Worm (Caenorhabditis elegans) whole organism, late embryonic: ENCODE measurements around the gene F48E3.6.
A peak's percentile ranks its signal among the peaks of the same experiment; 100 is the strongest.

Experiments used
- C08G9.2 ChIP-seq: sonication (generic microtip); optimal IDR thresholded peaks from 2 replicates; lab custom pipeline; 2016; ENCODE audit warnings: mild to moderate bottlenecking, missing genetic modification characterization, moderate library complexity, missing compliant biosample characterization
- C38D4.7 ChIP-seq: fragments of 200-800 bp; sonication (Bioruptor generic); optimal IDR thresholded peaks from 2 replicates; lab custom pipeline; 2018; ENCODE audit warnings: mild to moderate bottlenecking, missing genetic modification characterization, moderate library complexity, missing compliant biosample characterization
- T23F11.4 ChIP-seq: fragments of 200-800 bp; sonication (Bioruptor generic); optimal IDR thresholded peaks from 2 replicates; lab custom pipeline; 2018; ENCODE audit warnings: mild to moderate bottlenecking, missing genetic modification characterization, missing compliant biosample characterization
- ahr-1 ChIP-seq: sonication (generic microtip); optimal IDR thresholded peaks from 2 replicates; lab custom pipeline; 2016; ENCODE audit warnings: missing genetic modification characterization, missing compliant biosample characterization
- ama-1 ChIP-seq: fragments of 150-350 bp; optimal IDR thresholded peaks from 2 replicates; lab custom pipeline; 2014
- ceh-18 ChIP-seq: sonication (generic microtip); optimal IDR thresholded peaks from 2 replicates; lab custom pipeline; 2016; ENCODE audit warnings: missing genetic modification characterization, missing compliant biosample characterization
- ceh-22 ChIP-seq: sonication (generic microtip); optimal IDR thresholded peaks from 2 replicates; lab custom pipeline; 2017; ENCODE audit warnings: missing biosample characterization, missing genetic modification characterization
- ceh-24 ChIP-seq: sonication (generic microtip); optimal IDR thresholded peaks from 2 replicates; lab custom pipeline; 2016; ENCODE audit warnings: mild to moderate bottlenecking, missing genetic modification characterization, missing compliant biosample characterization
- ceh-30 ChIP-seq: fragments of 150-350 bp; optimal IDR thresholded peaks from 2 replicates; lab custom pipeline; 2014; ENCODE audit warnings: missing biosample characterization, missing genetic modification characterization
- ceh-6 ChIP-seq: fragments of 200-800 bp; sonication (Bioruptor generic); optimal IDR thresholded peaks from 2 replicates; lab custom pipeline; 2018; ENCODE audit warnings: mild to moderate bottlenecking, missing genetic modification characterization, missing compliant biosample characterization
- dmd-4 ChIP-seq: sonication (generic microtip); optimal IDR thresholded peaks from 2 replicates; lab custom pipeline; 2016; ENCODE audit warnings: borderline replicate concordance, missing genetic modification characterization, missing compliant biosample characterization
- ets-4 ChIP-seq: sonication (generic microtip); optimal IDR thresholded peaks from 2 replicates; lab custom pipeline; 2016; ENCODE audit warnings: missing genetic modification characterization, missing compliant biosample characterization
- fkh-10 ChIP-seq: fragments of 150-350 bp; optimal IDR thresholded peaks from 2 replicates; lab custom pipeline; 2014; ENCODE audit warnings: missing biosample characterization, missing genetic modification reagents, missing genetic modification characterization
- hlh-13 ChIP-seq: fragments of 200-800 bp; sonication (Bioruptor generic); optimal IDR thresholded peaks from 2 replicates; lab custom pipeline; 2018; ENCODE audit warnings: mild to moderate bottlenecking, missing genetic modification characterization, missing compliant biosample characterization
- hlh-30 ChIP-seq: sonication (generic microtip); optimal IDR thresholded peaks from 2 replicates; lab custom pipeline; 2017; ENCODE audit warnings: antibody characterized with exemption, missing genetic modification characterization, missing compliant biosample characterization; ENCODE audit not compliant: insufficient read depth
- hlh-6 ChIP-seq: sonication (generic microtip); optimal IDR thresholded peaks from 2 replicates; lab custom pipeline; 2016; ENCODE audit warnings: missing genotype, missing genetic modification characterization, missing compliant biosample characterization
- hlh-8 ChIP-seq: sonication (generic microtip); optimal IDR thresholded peaks from 2 replicates; lab custom pipeline; 2016; ENCODE audit warnings: missing genotype, missing genetic modification characterization, missing compliant biosample characterization
- madf-2 ChIP-seq: sonication (generic microtip); optimal IDR thresholded peaks from 2 replicates; lab custom pipeline; 2017; ENCODE audit warnings: missing genetic modification characterization, missing compliant biosample characterization
- mec-3 ChIP-seq: sonication (generic microtip); optimal IDR thresholded peaks from 2 replicates; lab custom pipeline; 2016; ENCODE audit warnings: borderline replicate concordance, missing genetic modification characterization, missing compliant biosample characterization
- nhr-11 ChIP-seq: fragments of 150-350 bp; optimal IDR thresholded peaks from 2 replicates; lab custom pipeline; 2014; ENCODE audit warnings: missing biosample characterization, missing genetic modification characterization
- npax-4 ChIP-seq: sonication (generic microtip); optimal IDR thresholded peaks from 2 replicates; lab custom pipeline; 2016; ENCODE audit warnings: missing genetic modification characterization, missing compliant biosample characterization
- odd-2 ChIP-seq: sonication (generic microtip); optimal IDR thresholded peaks from 2 replicates; lab custom pipeline; 2017; ENCODE audit warnings: antibody characterized with exemption, mild to moderate bottlenecking, missing genetic modification characterization, missing compliant biosample characterization
- pat-9 ChIP-seq: fragments of 200-800 bp; sonication (Bioruptor generic); optimal IDR thresholded peaks from 2 replicates; lab custom pipeline; 2018; ENCODE audit warnings: mild to moderate bottlenecking, missing genetic modification characterization, moderate library complexity, missing compliant biosample characterization
- pax-1 ChIP-seq: fragments of 150-350 bp; optimal IDR thresholded peaks from 2 replicates; lab custom pipeline; 2014; ENCODE audit warnings: missing biosample characterization, missing genetic modification characterization
- pha-2 ChIP-seq: sonication (generic microtip); optimal IDR thresholded peaks from 2 replicates; lab custom pipeline; 2017; ENCODE audit warnings: mild to moderate bottlenecking, missing genetic modification characterization, missing compliant biosample characterization
- pha-4 ChIP-seq: fragments of 150-350 bp; optimal IDR thresholded peaks from 2 replicates; lab custom pipeline; 2018; ENCODE audit warnings: missing biosample characterization, missing genetic modification reagents, missing genetic modification characterization
- ref-2 ChIP-seq: sonication (generic microtip); optimal IDR thresholded peaks from 2 replicates; lab custom pipeline; 2016; ENCODE audit warnings: missing genetic modification characterization, missing compliant biosample characterization
- sdc-2 ChIP-seq: sonication (generic microtip); optimal IDR thresholded peaks from 2 replicates; lab custom pipeline; 2016; ENCODE audit warnings: missing genotype, missing genetic modification characterization, missing compliant biosample characterization
- syd-9 ChIP-seq: sonication (generic microtip); optimal IDR thresholded peaks from 2 replicates; lab custom pipeline; 2016; ENCODE audit warnings: mild to moderate bottlenecking, missing genetic modification characterization, moderate library complexity, missing compliant biosample characterization
- tbx-2 ChIP-seq: sonication (generic microtip); optimal IDR thresholded peaks from 2 replicates; lab custom pipeline; 2016; ENCODE audit warnings: missing genetic modification characterization, missing compliant biosample characterization
- tbx-7 ChIP-seq: sonication (generic microtip); optimal IDR thresholded peaks from 2 replicates; lab custom pipeline; 2016; ENCODE audit warnings: missing genotype, missing genetic modification characterization, missing compliant biosample characterization
- ttx-3 ChIP-seq: sonication (generic microtip); optimal IDR thresholded peaks from 2 replicates; lab custom pipeline; 2016; ENCODE audit warnings: missing genetic modification reagents, missing genetic modification characterization, missing compliant biosample characterization
- unc-42 ChIP-seq: sonication (generic microtip); optimal IDR thresholded peaks from 2 replicates; lab custom pipeline; 2016; ENCODE audit warnings: missing genotype, missing genetic modification characterization, missing compliant biosample characterization
- unc-55 ChIP-seq: sonication (generic microtip); optimal IDR thresholded peaks from 2 replicates; lab custom pipeline; 2017; ENCODE audit warnings: missing biosample characterization, missing genetic modification reagents, missing genetic modification characterization
- unc-86 ChIP-seq: sonication (generic microtip); optimal IDR thresholded peaks from 2 replicates; lab custom pipeline; 2016; ENCODE audit warnings: missing genetic modification characterization, missing compliant biosample characterization
- zip-5 ChIP-seq: sonication (generic microtip); optimal IDR thresholded peaks from 2 replicates; lab custom pipeline; 2016; ENCODE audit warnings: missing genetic modification characterization, missing compliant biosample characterization

Gene F48E3.6

DNA sequence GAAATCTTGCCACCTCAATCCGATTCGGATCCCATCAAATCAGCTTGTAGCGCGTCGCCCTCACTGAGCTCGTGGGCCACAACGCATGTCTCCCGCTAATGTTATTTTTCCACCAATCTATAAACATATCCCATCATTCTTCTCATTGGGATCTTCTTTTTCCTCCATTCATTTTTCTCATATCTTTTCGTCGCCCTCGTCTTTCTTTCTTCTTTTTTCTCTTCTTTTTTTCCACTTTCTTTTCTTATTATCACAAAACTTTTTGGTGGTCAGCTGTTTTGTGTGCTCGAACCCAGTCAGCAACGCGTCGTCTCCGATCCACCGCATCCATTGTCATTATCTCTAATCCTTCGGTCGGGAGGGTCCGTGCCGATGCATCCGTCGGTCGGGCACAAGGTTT lies 21.1 kb upstream of the F48E3.6 start (continued):
- TF ChIP-seq ttx-3 (tag; lab: Kevin White, UChicago) (no peak), hlh-6 (no peak), pha-2 (tag; lab: Kevin White, UChicago) (no peak), syd-9 (tag; lab: Kevin White, UChicago) (no peak), pat-9 (no peak), C08G9.2 (no peak), hlh-30 (no peak), odd-2 (tag; lab: Kevin White, UChicago) (no peak), pha-4 (tag; lab: Kevin White, UChicago) (no peak), ets-4 (tag; lab: Kevin White, UChicago) (no peak), T23F11.4 (GFP tag; lab: Kevin White, UChicago) (no peak), ceh-18 (tag; lab: Kevin White, UChicago) (peak; percentile 80)

DNA sequence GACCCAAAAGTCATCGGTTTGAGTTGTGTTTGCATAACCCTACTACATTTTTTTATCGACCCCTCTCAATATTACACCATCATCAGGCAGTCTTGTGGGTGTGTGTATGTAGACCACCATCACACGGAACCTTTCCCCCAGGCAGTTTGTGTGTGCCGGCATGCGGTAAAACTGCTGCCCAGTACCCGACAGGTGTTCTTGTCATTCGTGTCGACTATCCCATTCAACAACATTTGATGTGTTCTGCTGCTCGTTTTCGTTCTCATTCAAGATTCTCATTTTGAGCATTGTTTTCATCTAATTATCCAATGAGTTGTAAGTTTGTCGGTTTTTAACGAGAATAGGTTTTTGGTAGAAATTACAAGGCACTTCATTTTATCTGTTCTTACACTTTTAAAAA lies 19.9 kb upstream of the F48E3.6 start:
- TF ChIP-seq tbx-2 (tag; lab: Kevin White, UChicago) (peak; percentile 4), unc-55 (GFP tag; lab: Kevin White, UChicago) (peak; percentile 9), ceh-6 (GFP tag; lab: Kevin White, UChicago) (no peak)

DNA sequence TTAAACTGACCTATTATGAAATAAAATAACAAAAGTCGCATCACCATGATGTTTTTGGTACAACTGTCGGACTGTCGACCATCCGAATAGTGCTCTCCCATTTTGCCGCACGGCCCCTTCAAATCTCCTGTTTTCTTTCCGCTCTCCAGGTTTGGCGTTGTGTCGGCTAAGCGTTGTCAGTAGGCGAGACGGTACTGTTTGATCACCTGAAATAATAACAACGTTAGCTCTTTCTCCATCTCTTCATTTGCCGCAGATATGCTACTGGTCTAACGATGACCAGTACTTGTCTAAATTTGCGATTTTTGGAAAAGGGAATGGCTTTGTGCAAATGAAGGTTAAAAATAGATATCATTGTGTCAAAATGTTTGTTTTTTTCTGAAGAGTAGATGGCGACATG lies 16.9 kb upstream of the F48E3.6 start, which contains the start of gene chts-1:
chts-1 (minus strand) TSS at position 101 of the 400 bp plus-strand sequence.
- TF ChIP-seq C38D4.7 (GFP tag; lab: Kevin White, UChicago): no peak
- no peak for TF ChIP-seq sdc-2 (tag; lab: Kevin White, UChicago)
- no peak for TF ChIP-seq hlh-8 (tag; lab: Kevin White, UChicago)
- no peak for TF ChIP-seq hlh-6
- TF ChIP-seq pat-9: no peak
- TF ChIP-seq tbx-7 (tag; lab: Kevin White, UChicago): no peak
- no peak for TF ChIP-seq madf-2 (tag; lab: Kevin White, UChicago)
- TF ChIP-seq npax-4 (tag; lab: Kevin White, UChicago): no peak
- TF ChIP-seq zip-5 (tag; lab: Kevin White, UChicago): no peak
- no peak for TF ChIP-seq fkh-10 (GFP tag; lab: Kevin White, UChicago)
- no peak for TF ChIP-seq ref-2 (tag; lab: Kevin White, UChicago)
- no peak for TF ChIP-seq ceh-30 (tag; lab: Kevin White, UChicago)
- no peak for TF ChIP-seq nhr-11
- TF ChIP-seq unc-86: no peak
- TF ChIP-seq hlh-13 (GFP tag; lab: Kevin White, UChicago): no peak
- TF ChIP-seq unc-55 (GFP tag; lab: Kevin White, UChicago): no peak

DNA sequence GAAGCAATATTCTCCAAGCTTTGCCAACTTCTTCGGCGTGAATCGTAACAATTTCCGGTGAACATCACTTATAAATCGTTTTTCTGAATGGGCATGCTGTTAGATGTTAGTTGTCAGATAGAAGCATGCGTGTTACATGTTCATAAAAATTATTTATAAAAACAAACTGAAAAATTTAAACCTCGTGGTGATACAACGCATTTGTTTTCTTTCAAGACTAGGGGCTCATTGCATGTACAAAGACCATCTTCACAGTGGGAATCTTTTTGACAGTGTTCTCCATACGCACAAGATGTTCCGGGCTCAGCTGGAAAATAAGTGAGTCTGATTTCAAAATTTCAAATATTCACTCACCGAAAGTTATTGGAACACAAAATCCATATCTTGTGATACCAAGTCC lies 10.0 kb upstream of the F48E3.6 start:
- TF ChIP-seq dmd-4: no peak
- no peak for TF ChIP-seq hlh-30
- TF ChIP-seq unc-55 (GFP tag; lab: Kevin White, UChicago): no peak
- TF ChIP-seq C38D4.7 (GFP tag; lab: Kevin White, UChicago): no peak
- TF ChIP-seq mec-3 (tag; lab: Kevin White, UChicago): no peak
- no peak for TF ChIP-seq unc-42 (tag; lab: Kevin White, UChicago)
- no peak for TF ChIP-seq ceh-22 (tag; lab: Kevin White, UChicago)
- TF ChIP-seq ceh-24 (tag; lab: Kevin White, UChicago): no peak
- TF ChIP-seq ama-1: no peak
- TF ChIP-seq ahr-1 (tag; lab: Kevin White, UChicago): no peak
- TF ChIP-seq pax-1 (tag; lab: Kevin White, UChicago): no peak
- no peak for TF ChIP-seq hlh-8 (tag; lab: Kevin White, UChicago)
- TF ChIP-seq hlh-13 (GFP tag; lab: Kevin White, UChicago): no peak
- no peak for TF ChIP-seq nhr-11
- TF ChIP-seq ets-4 (tag; lab: Kevin White, UChicago): no peak

DNA sequence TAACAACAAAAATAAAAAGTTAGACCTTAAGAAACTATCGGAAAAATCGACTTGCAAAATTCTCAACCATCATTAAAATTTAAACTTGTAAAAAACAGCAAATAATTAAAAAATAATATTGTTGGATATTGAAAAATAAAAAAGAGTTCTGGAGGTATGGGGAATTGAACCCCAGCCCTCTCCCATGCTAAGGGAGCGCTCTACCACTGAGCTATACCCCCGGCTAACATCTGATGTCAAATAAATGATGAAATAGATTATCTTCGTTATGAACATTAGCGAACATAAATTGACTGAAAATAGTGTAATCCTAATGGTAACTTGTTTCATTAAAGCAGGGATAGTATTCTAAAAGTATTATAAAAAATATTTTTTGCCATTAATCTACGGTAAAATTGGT lies 4.4 kb upstream of the F48E3.6 start:
- TF ChIP-seq pax-1 (tag; lab: Kevin White, UChicago): no peak
